Worm (Caenorhabditis elegans): ENCODE data around the gene B0457.4.

Gene B0457.4

DNA sequence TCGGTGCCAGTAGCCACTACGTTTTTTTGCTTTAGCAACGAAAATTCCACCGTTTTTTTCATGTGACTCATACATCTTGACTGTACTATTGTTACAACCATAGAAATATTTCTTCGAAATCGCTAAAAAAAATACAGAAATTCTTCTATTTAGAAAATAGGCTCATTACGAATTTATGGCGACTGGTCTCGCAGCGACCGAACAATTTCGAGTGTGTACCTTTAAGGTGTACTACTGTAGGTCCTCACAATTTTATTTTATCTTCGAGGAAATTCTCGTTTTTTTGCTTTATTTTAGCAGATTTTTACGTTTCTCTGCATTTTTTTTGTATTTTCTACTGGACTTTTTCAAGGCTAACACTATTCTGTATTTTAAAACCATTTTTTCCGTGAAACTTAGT, 21.8 kb downstream of the B0457.4 start (continued):
- no peak for TF ChIP-seq F57A8.1 (GFP tag; optimal IDR thresholded peaks at IDR 0.05)
- TF ChIP-seq mes-4 (tag; optimal IDR thresholded peaks at IDR 0.05), result no peak
- no peak for TF ChIP-seq Y67H2A.10 (GFP tag; conservative IDR thresholded peaks at IDR 0.05)
- TF ChIP-seq F37B4.10 (GFP tag; IDR thresholded peaks at IDR 0.05), result no peak
- peak; percentile 56; the same call in 1 of the 2 replicates for TF ChIP-seq D2030.7 (GFP tag; IDR thresholded peaks at IDR 0.05)
- TF ChIP-seq sea-2 (GFP tag; IDR thresholded peaks at IDR 0.05), result no peak
- TF ChIP-seq ztf-22 (GFP tag; optimal IDR thresholded peaks at IDR 0.05), result no peak
- TF ChIP-seq xnd-1 (tag; optimal IDR thresholded peaks at IDR 0.05), result peak; percentile 92
- no peak for TF ChIP-seq ekl-4 (GFP tag; IDR thresholded peaks at IDR 0.05)
- no peak for TF ChIP-seq snpc-1.1 (tag; optimal IDR thresholded peaks at IDR 0.05; ENCODE audit: insufficient read depth)
- no peak for TF ChIP-seq Y53G8AR.9 (GFP tag; conservative IDR thresholded peaks at IDR 0.05)
- no peak for TF ChIP-seq B0261.1 (tag; optimal IDR thresholded peaks at IDR 0.05)
- TF ChIP-seq mcd-1 (GFP tag; IDR thresholded peaks at IDR 0.05), result peak; percentile 19; the same call in 1 of the 2 replicates
- TF ChIP-seq nfya-2 (GFP tag; IDR thresholded peaks at IDR 0.05), result no peak
- no peak for TF ChIP-seq K12H6.12 (tag; optimal IDR thresholded peaks at IDR 0.05)
- TF ChIP-seq T07F8.4 (tag; optimal IDR thresholded peaks at IDR 0.05), result no peak
- no peak for TF ChIP-seq snpc-3.4 (tag; optimal IDR thresholded peaks at IDR 0.05)
- TF ChIP-seq hlh-26 (GFP tag; conservative IDR thresholded peaks at IDR 0.05), result no peak
- TF ChIP-seq B0336.3 (GFP tag; IDR thresholded peaks at IDR 0.05), result no peak
- TF ChIP-seq F57C9.4 (tag; optimal IDR thresholded peaks at IDR 0.05), result no peak
- no peak for TF ChIP-seq lin-40 (tag; optimal IDR thresholded peaks at IDR 0.05)
- TF ChIP-seq let-526 (GFP tag; IDR thresholded peaks at IDR 0.05), result no peak
- TF ChIP-seq him-1 (tag; optimal IDR thresholded peaks at IDR 0.05), result no peak
- TF ChIP-seq akir-1 (GFP tag; optimal IDR thresholded peaks at IDR 0.05), result no peak
- no peak for TF ChIP-seq nfyb-1 (GFP tag; IDR thresholded peaks at IDR 0.05)
- no peak for TF ChIP-seq attf-5 (GFP tag; optimal IDR thresholded peaks at IDR 0.05)
- no peak for TF ChIP-seq C17E4.6 (GFP tag; IDR thresholded peaks at IDR 0.05)
- TF ChIP-seq madf-8 (GFP tag; conservative IDR thresholded peaks at IDR 0.05), result peak; percentile 87
- TF ChIP-seq fkh-3 (tag; optimal IDR thresholded peaks at IDR 0.05), result no peak
- TF ChIP-seq zim-3 (tag; optimal IDR thresholded peaks at IDR 0.05), result no peak
- no peak for TF ChIP-seq nfya-1 (tag; optimal IDR thresholded peaks at IDR 0.05; ENCODE audit: borderline replicate concordance, insufficient read depth)
- peak; percentile 8; the same call in 1 of the 2 replicates for TF ChIP-seq hmg-1.2 (GFP tag; IDR thresholded peaks at IDR 0.05)
- TF ChIP-seq madf-6 (GFP tag; IDR thresholded peaks at IDR 0.05), result peak; percentile 94
- peak; percentile 97 for TF ChIP-seq lsl-1 (GFP tag; optimal IDR thresholded peaks at IDR 0.05)
- TF ChIP-seq T26A5.8 (tag; optimal IDR thresholded peaks at IDR 0.05), result no peak
- no peak for TF ChIP-seq athp-1 (tag; optimal IDR thresholded peaks at IDR 0.05)
- no peak for TF ChIP-seq ztf-3 (GFP tag; optimal IDR thresholded peaks at IDR 0.05)
- TF ChIP-seq F55B11.4 (tag; optimal IDR thresholded peaks at IDR 0.05; ENCODE audit: borderline replicate concordance, insufficient read depth), result no peak
- TF ChIP-seq hlh-12 (tag; optimal IDR thresholded peaks at IDR 0.05), result no peak
- TF ChIP-seq egl-44 (GFP tag; IDR thresholded peaks at IDR 0.05), result no peak
- TF ChIP-seq nhr-179 (tag; optimal IDR thresholded peaks at IDR 0.05), result no peak
- no peak for TF ChIP-seq ztf-6 (GFP tag; IDR thresholded peaks at IDR 0.05)
- TF ChIP-seq ceh-79 (tag; optimal IDR thresholded peaks at IDR 0.05), result no peak
- TF ChIP-seq cebp-2 (GFP tag; IDR thresholded peaks at IDR 0.05), result no peak
- no peak for TF ChIP-seq egrh-3 (GFP tag; IDR thresholded peaks at IDR 0.05)
- no peak for TF ChIP-seq ztf-25 (GFP tag; IDR thresholded peaks at IDR 0.05)
- TF ChIP-seq ets-4 (GFP tag; optimal IDR thresholded peaks at IDR 0.05), result no peak
- no peak for TF ChIP-seq nhr-90 (tag; optimal IDR thresholded peaks at IDR 0.05)
- peak; percentile 40; the same call in 1 of the 2 replicates for TF ChIP-seq dox-1 (GFP tag; IDR thresholded peaks at IDR 0.05)
- no peak for TF ChIP-seq lin-35 (GFP tag; optimal IDR thresholded peaks at IDR 0.05)
